Worm (Caenorhabditis elegans): Measurements from ENCODE around the gene F54F11.1.

ce11 chrII:13470655-13471054, 33.1 kb upstream of the F54F11.1 start:
- TF ChIP-seq pes-1 (GFP tag; IDR thresholded peaks at IDR 0.05) (no peak), ama-1 (optimal IDR thresholded peaks at IDR 0.05) (no peak), ceh-13 (GFP tag; optimal IDR thresholded peaks at IDR 0.05) (no peak), ceh-36 (tag; optimal IDR thresholded peaks at IDR 0.05) (no peak), tbx-11 (GFP tag; IDR thresholded peaks at IDR 0.05) (no peak), B0310.2 (tag; optimal IDR thresholded peaks at IDR 0.05) (no peak), hmbx-1 (tag; optimal IDR thresholded peaks at IDR 0.05) (no peak), sea-1 (GFP tag; conservative IDR thresholded peaks at IDR 0.05) (no peak), aly-1 (tag; optimal IDR thresholded peaks at IDR 0.05) (no peak), tbx-37 (GFP tag; conservative IDR thresholded peaks at IDR 0.05) (no peak), flt-1 (GFP tag; IDR thresholded peaks at IDR 0.05) (no peak), ets-7 (tag; optimal IDR thresholded peaks at IDR 0.05) (no peak), F13C5.2 (tag; optimal IDR thresholded peaks at IDR 0.05) (no peak)
